Fruit fly (Drosophila melanogaster) whole organism, embryonic: ENCODE measurements around the gene RpS12.
A peak's percentile ranks its signal among the peaks of the same experiment; 100 is the strongest.

Experiments
- Abd-B ChIP-seq: fragments of 200-800 bp; sonication (Bioruptor generic); optimal IDR thresholded peaks from 2 replicates; lab custom pipeline; 2018; ENCODE audit warnings: missing biosample characterization, mild to moderate bottlenecking, missing genetic modification characterization, moderate library complexity
- Adf1 ChIP-seq: fragments of 200-800 bp; sonication (Bioruptor generic); IDR thresholded peaks from 2 replicates; pipeline ENCODE4 v1.3.6; 2022; ENCODE audit warnings: missing biosample characterization, missing genetic modification characterization
- BEAF-32 ChIP-seq: fragments of 200-800 bp; sonication (Bioruptor generic); optimal IDR thresholded peaks from 3 replicates; lab custom pipeline; 2017; ENCODE audit warnings: missing biosample characterization, missing genetic modification characterization, mild to moderate bottlenecking, moderate library complexity, missing genetic modification reagents
- CG10959 ChIP-seq: fragments of 200-800 bp; sonication (Bioruptor generic); IDR thresholded peaks from 2 replicates; pipeline ENCODE4 v1.3.6; 2022; ENCODE audit warnings: missing biosample characterization, missing genetic modification characterization
- CG10979 ChIP-seq: fragments of 200-800 bp; sonication (Bioruptor generic); optimal IDR thresholded peaks from 2 replicates; lab custom pipeline; 2018; ENCODE audit warnings: missing biosample characterization, mild to moderate bottlenecking, missing genetic modification characterization, moderate library complexity
- CG13123 ChIP-seq: fragments of 200-800 bp; sonication (Bioruptor generic); optimal IDR thresholded peaks from 2 replicates; lab custom pipeline; 2016; ENCODE audit warnings: missing biosample characterization, missing genetic modification characterization
- CG13624 ChIP-seq: fragments of 200-800 bp; sonication (Bioruptor generic); optimal IDR thresholded peaks from 2 replicates; lab custom pipeline; 2016; ENCODE audit warnings: missing biosample characterization, missing genetic modification characterization
- CG14965 ChIP-seq: fragments of 200-800 bp; sonication (Bioruptor generic); optimal IDR thresholded peaks from 2 replicates; lab custom pipeline; 2016; ENCODE audit warnings: missing biosample characterization, missing genetic modification characterization, borderline replicate concordance
- CG15269 ChIP-seq: fragments of 200-800 bp; sonication (Bioruptor generic); optimal IDR thresholded peaks from 2 replicates; lab custom pipeline; 2018; ENCODE audit warnings: missing biosample characterization, mild to moderate bottlenecking, missing genetic modification characterization, moderate library complexity
- CG1529 ChIP-seq: fragments of 200-800 bp; sonication (Bioruptor generic); optimal IDR thresholded peaks from 3 replicates; lab custom pipeline; 2018; ENCODE audit warnings: missing biosample characterization, missing genetic modification characterization
- CG17361 ChIP-seq: fragments of 200-800 bp; sonication (Bioruptor generic); IDR thresholded peaks from 3 replicates; pipeline ENCODE4 v1.3.6; 2022; ENCODE audit warnings: missing biosample characterization, missing genetic modification characterization
- CG2712 ChIP-seq: fragments of 200-800 bp; optimal IDR thresholded peaks from 3 replicates; lab custom pipeline; 2019; ENCODE audit warnings: missing biosample characterization, mild to moderate bottlenecking, missing genetic modification characterization, moderate library complexity
- CG30403 ChIP-seq: fragments of 200-800 bp; sonication (Bioruptor generic); optimal IDR thresholded peaks from 3 replicates; lab custom pipeline; 2016; ENCODE audit warnings: missing biosample characterization, missing genetic modification characterization
- CG32772 ChIP-seq: fragments of 200-800 bp; sonication (Bioruptor generic); IDR thresholded peaks from 2 replicates; pipeline ENCODE4 v1.3.6; 2022; ENCODE audit warnings: missing biosample characterization, missing genetic modification characterization
- CG34422 ChIP-seq: fragments of 200-800 bp; sonication (Bioruptor generic); IDR thresholded peaks from 3 replicates; pipeline ENCODE4 v1.3.6; 2022; ENCODE audit warnings: missing biosample characterization, missing genetic modification characterization
- CG3726 ChIP-seq: fragments of 200-800 bp; sonication (Bioruptor generic); IDR thresholded peaks from 3 replicates; pipeline ENCODE4, ENCODE4 v1.3.6; 2022; ENCODE audit warnings: missing biosample characterization, missing genetic modification characterization
- CG3847 ChIP-seq: fragments of 200-800 bp; sonication (Bioruptor generic); IDR thresholded peaks from 2 replicates; pipeline ENCODE4 v1.3.6; 2022; ENCODE audit warnings: missing biosample characterization, missing genetic modification characterization
- CG4707 ChIP-seq: fragments of 200-800 bp; sonication (Bioruptor generic); optimal IDR thresholded peaks from 2 replicates; lab custom pipeline; 2018; ENCODE audit warnings: missing biosample characterization, mild to moderate bottlenecking, missing genetic modification characterization, moderate library complexity
- CG6254 ChIP-seq: fragments of 200-800 bp; sonication (Bioruptor generic); optimal IDR thresholded peaks from 3 replicates; lab custom pipeline; 2017; ENCODE audit warnings: mild to moderate bottlenecking, missing biosample characterization, missing genetic modification reagents, missing genetic modification characterization
- CG6654 ChIP-seq: fragments of 200-800 bp; sonication (Bioruptor generic); optimal IDR thresholded peaks from 2 replicates; lab custom pipeline; 2017; ENCODE audit warnings: missing biosample characterization, mild to moderate bottlenecking, missing genetic modification characterization
- CG6791 ChIP-seq: fragments of 200-800 bp; sonication (Bioruptor generic); IDR thresholded peaks from 3 replicates; pipeline ENCODE4 v1.3.6; 2022; ENCODE audit warnings: missing biosample characterization, missing genetic modification characterization; ENCODE audit not compliant: partially characterized antibody
- CG7987 ChIP-seq: fragments of 200-800 bp; sonication (Bioruptor generic); optimal IDR thresholded peaks from 2 replicates; lab custom pipeline; 2018; ENCODE audit warnings: missing biosample characterization, mild to moderate bottlenecking, missing genetic modification characterization, moderate library complexity
- CG8281 ChIP-seq: fragments of 200-800 bp; sonication (Bioruptor generic); optimal IDR thresholded peaks from 2 replicates; lab custom pipeline; 2018; ENCODE audit warnings: missing biosample characterization, mild to moderate bottlenecking, missing genetic modification characterization, moderate library complexity
- CG9727 ChIP-seq: fragments of 200-800 bp; sonication (Bioruptor generic); optimal IDR thresholded peaks from 3 replicates; lab custom pipeline; 2017; ENCODE audit warnings: missing biosample characterization, mild to moderate bottlenecking, missing genetic modification characterization
- CG9797 ChIP-seq: fragments of 200-800 bp; sonication (Bioruptor generic); optimal IDR thresholded peaks from 3 replicates; lab custom pipeline; 2018; ENCODE audit warnings: missing biosample characterization, mild to moderate bottlenecking, missing genetic modification characterization
- CrebB ChIP-seq: fragments of 200-800 bp; sonication (Bioruptor generic); optimal IDR thresholded peaks from 3 replicates; lab custom pipeline; 2018; ENCODE audit warnings: missing biosample characterization, mild to moderate bottlenecking, missing genetic modification characterization
- D19A ChIP-seq: fragments of 200-800 bp; optimal IDR thresholded peaks from 3 replicates; lab custom pipeline; 2019; ENCODE audit warnings: missing biosample characterization, mild to moderate bottlenecking, missing genetic modification characterization, moderate library complexity
- Doc2 ChIP-seq: fragments of 200-800 bp; sonication (Bioruptor generic); IDR thresholded peaks from 2 replicates; pipeline ENCODE4 v1.3.6; 2022; ENCODE audit warnings: missing biosample characterization, missing genetic modification characterization
- Lim3 ChIP-seq: fragments of 200-800 bp; sonication (Bioruptor generic); IDR thresholded peaks from 2 replicates; pipeline ENCODE4 v1.3.6; 2022; ENCODE audit warnings: missing biosample characterization, missing genetic modification characterization
- Med ChIP-seq: fragments of 200-800 bp; sonication (Bioruptor generic); peaks from one replicate; lab custom pipeline; 2016; ENCODE audit warnings: missing biosample characterization, missing genetic modification characterization, mild to moderate bottlenecking, inconsistent platforms, moderate library complexity
- Nf-YA ChIP-seq: fragments of 200-800 bp; sonication (Bioruptor generic); IDR thresholded peaks from 2 replicates; pipeline ENCODE4 v1.3.6; 2022; ENCODE audit warnings: missing biosample characterization, missing genetic modification characterization
- ac ChIP-seq: fragments of 200-800 bp; sonication (Bioruptor generic); optimal IDR thresholded peaks from 3 replicates; lab custom pipeline; 2017; ENCODE audit warnings: missing biosample characterization, mild to moderate bottlenecking, missing genetic modification characterization
- aop ChIP-seq: fragments of 200-800 bp; sonication (Bioruptor generic); IDR thresholded peaks from 2 replicates; pipeline ENCODE4 v1.3.6; 2022; ENCODE audit warnings: missing biosample characterization, missing genetic modification characterization
- ap ChIP-seq: fragments of 200-800 bp; sonication (Bioruptor generic); IDR thresholded peaks from 2 replicates; pipeline ENCODE4 v1.3.6; 2022; ENCODE audit warnings: missing biosample characterization, missing genetic modification characterization
- ara ChIP-seq: fragments of 200-800 bp; sonication (Bioruptor generic); IDR thresholded peaks from 2 replicates; pipeline ENCODE4 v1.3.6; 2022; ENCODE audit warnings: missing biosample characterization, missing genetic modification characterization
- bsh ChIP-seq, 2 experiments: fragments of 200-800 bp; sonication (Bioruptor generic); optimal IDR thresholded peaks; 2 replicates each; lab custom pipeline; 2017 to 2018; ENCODE audit warnings: mild to moderate bottlenecking in 2 of 2, missing biosample characterization in 2 of 2, missing genetic modification characterization in 2 of 2, moderate library complexity in 1 of 2
- chm ChIP-seq: fragments of 200-800 bp; sonication (Bioruptor generic); IDR thresholded peaks from 2 replicates; pipeline ENCODE4 v1.3.6; 2022; ENCODE audit warnings: missing biosample characterization, missing genetic modification characterization
- corto ChIP-seq: fragments of 200-800 bp; sonication (Bioruptor generic); optimal IDR thresholded peaks from 2 replicates; lab custom pipeline; 2016; ENCODE audit warnings: missing biosample characterization, mild to moderate bottlenecking, missing genetic modification characterization, moderate library complexity
- fd64A ChIP-seq: fragments of 200-800 bp; sonication (Bioruptor generic); optimal IDR thresholded peaks from 3 replicates; lab custom pipeline; 2018; ENCODE audit warnings: missing biosample characterization, mild to moderate bottlenecking, missing genetic modification characterization
- jigr1 ChIP-seq: fragments of 200-800 bp; sonication (Bioruptor generic); IDR thresholded peaks from 3 replicates; pipeline ENCODE4 v1.3.6; 2022; ENCODE audit warnings: missing biosample characterization, missing genetic modification characterization
- lov ChIP-seq, 2 experiments: fragments of 200-800 bp in 1 of 2; fragments of >200 bp in 1 of 2; sonication (Bioruptor generic) in 1 of 2; IDR thresholded peaks in 1 of 2; optimal IDR thresholded peaks in 1 of 2; 2 replicates in 1 of 2; 3 replicates in 1 of 2; pipeline versions ENCODE4 v1.3.6 to Lab custom; 2017 to 2022; ENCODE audit warnings: missing biosample characterization in 1 of 2, missing genetic modification characterization in 1 of 2
- odd ChIP-seq: fragments of 200-800 bp; sonication (Bioruptor generic); optimal IDR thresholded peaks from 2 replicates; lab custom pipeline; 2017; ENCODE audit warnings: missing biosample characterization, mild to moderate bottlenecking, missing genetic modification characterization
- ro ChIP-seq: fragments of 200-800 bp; sonication (Bioruptor generic); IDR thresholded peaks from 2 replicates; pipeline ENCODE4 v1.3.6; 2022; ENCODE audit warnings: missing biosample characterization, missing genetic modification characterization
- schlank ChIP-seq: fragments of 200-800 bp; sonication (Bioruptor generic); optimal IDR thresholded peaks from 2 replicates; lab custom pipeline; 2018; ENCODE audit warnings: missing biosample characterization, mild to moderate bottlenecking, missing genetic modification characterization
- sens ChIP-seq: fragments of 200-800 bp; sonication (Bioruptor generic); peaks from one replicate; lab custom pipeline; 2016; ENCODE audit warnings: missing biosample characterization, missing genetic modification characterization
- seq ChIP-seq: fragments of 200-800 bp; sonication (Bioruptor generic); IDR thresholded peaks from 2 replicates; pipeline ENCODE4 v1.3.6; 2022; ENCODE audit warnings: missing biosample characterization, missing genetic modification characterization
- slbo ChIP-seq: fragments of 200-800 bp; sonication (Bioruptor generic); IDR thresholded peaks from 2 replicates; pipeline ENCODE4 v1.3.6; 2022; ENCODE audit warnings: missing biosample characterization, missing genetic modification characterization
- slou ChIP-seq: fragments of 200-800 bp; sonication (Bioruptor generic); optimal IDR thresholded peaks from 3 replicates; lab custom pipeline; 2016; ENCODE audit warnings: missing biosample characterization, missing genetic modification characterization
- tll ChIP-seq, 2 experiments: fragments of 200-800 bp in 1 of 2; fragments of >200 bp in 1 of 2; sonication (Bioruptor generic) in 1 of 2; optimal IDR thresholded peaks; 2 replicates each; lab custom pipeline; 2017 to 2019; ENCODE audit warnings: missing biosample characterization in 2 of 2, missing genetic modification characterization in 2 of 2, mild to moderate bottlenecking in 1 of 2, moderate library complexity in 1 of 2
- tup ChIP-seq: fragments of 200-800 bp; sonication (Bioruptor generic); optimal IDR thresholded peaks from 2 replicates; lab custom pipeline; 2016; ENCODE audit warnings: missing biosample characterization, mild to moderate bottlenecking, missing genetic modification characterization, moderate library complexity

RpS12 gene

DNA sequence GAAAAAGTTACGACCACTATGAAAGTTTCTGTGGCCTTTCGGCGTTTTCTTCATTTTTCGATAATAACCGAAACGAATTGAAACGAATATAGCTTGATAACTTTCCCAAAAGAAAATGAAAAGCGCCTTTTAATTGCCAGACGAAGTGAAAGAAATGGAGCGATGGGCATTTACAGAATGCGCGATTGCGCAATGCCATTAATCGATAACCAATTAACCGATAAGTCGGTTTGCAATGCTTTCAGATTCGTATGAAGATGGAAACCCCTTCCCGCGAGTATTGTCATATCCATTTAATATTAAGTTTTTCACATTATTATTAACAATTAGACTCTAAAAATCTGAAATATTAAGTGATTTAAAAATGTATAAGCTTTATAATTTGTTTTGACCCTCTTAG is 4.2 kb downstream of the RpS12 start (continued):
- TF ChIP-seq CG8281 (tag; lab: Kevin White, UChicago) (no peak), fd64A (GFP tag; lab: Kevin White, UChicago) (no peak), CG6654 (GFP tag; lab: Kevin White, UChicago) (no peak), CG4707 (no peak), Doc2 (GFP tag; lab: Robert Waterston, UW) (no peak), CG10979 (tag; lab: Kevin White, UChicago) (no peak), ac (GFP tag; lab: Kevin White, UChicago) (no peak), CrebB (tag; lab: Kevin White, UChicago) (no peak), BEAF-32 (peak; percentile 28), chm (GFP tag; lab: Robert Waterston, UW) (no peak), ap (GFP tag; lab: Robert Waterston, UW) (no peak), CG3847 (GFP tag; lab: Robert Waterston, UW) (no peak), slbo (GFP tag; lab: Robert Waterston, UW) (no peak), ro (no peak)

DNA sequence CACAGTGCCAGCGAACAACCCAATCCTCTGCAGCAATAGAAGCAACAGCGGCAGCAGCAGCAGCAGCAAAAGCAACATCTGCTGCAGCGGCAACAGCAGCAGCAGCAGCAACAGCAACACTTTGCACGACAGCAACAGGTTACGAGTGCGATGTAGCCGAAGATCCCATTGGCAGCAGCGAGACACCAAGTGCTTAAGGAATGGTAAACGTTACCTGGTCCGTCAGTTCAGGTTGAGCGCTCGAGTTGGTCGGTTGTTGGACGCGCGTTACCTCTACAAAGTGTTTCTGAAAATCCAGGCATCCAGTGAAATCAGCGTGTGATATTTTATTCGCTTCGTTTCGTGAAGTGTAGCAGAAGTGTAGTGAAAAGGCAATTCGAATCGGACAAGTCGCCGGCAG is 5.6 kb downstream of the RpS12 start, which contains the start of gene CG17672:
Gene CG17672, plus strand, starts transcription at position 223 of the 400 bp plus-strand sequence.
- TF ChIP-seq Adf1 (GFP tag; lab: Robert Waterston, UW) (peak; percentile 22; the same call in 1 of the 2 replicates), odd (no peak), CG10959 (GFP tag; lab: Robert Waterston, UW) (no peak), CG1529 (GFP tag; lab: Kevin White, UChicago) (no peak), CG30403 (GFP tag; lab: Kevin White, UChicago) (no peak), CG3726 (no peak), lov (optimal IDR thresholded peaks at IDR 0.05; lab: Kevin White, UChicago) (no peak), lov (GFP tag; IDR thresholded peaks at IDR 0.05; lab: Robert Waterston, UW) (0 out of 3 replicates have a peak, but pooled peaks have one; percentile 40), aop (no peak), CG6791 (GFP tag; lab: Robert Waterston, UW) (no peak), CG32772 (GFP tag; lab: Robert Waterston, UW) (no peak), tll (GFP tag; optimal IDR thresholded peaks at IDR 0.05; lab: Kevin White, UChicago) (no peak), D19A (no peak), corto (GFP tag; lab: Kevin White, UChicago) (no peak), Nf-YA (GFP tag; lab: Robert Waterston, UW) (no peak), CrebB (tag; lab: Kevin White, UChicago) (no peak), Lim3 (GFP tag; lab: Robert Waterston, UW) (no peak), Abd-B (GFP tag; lab: Kevin White, UChicago) (no peak), CG13123 (no peak), bsh (GFP tag; optimal IDR thresholded peaks at IDR 0.05; lab: Kevin White, UChicago) (peak in 1 of 2 experiments; percentile 22), tup (GFP tag; lab: Kevin White, UChicago) (no peak), CG6254 (GFP tag; lab: Kevin White, UChicago) (no peak), CG14965 (GFP tag; lab: Kevin White, UChicago) (no peak), seq (GFP tag; lab: Robert Waterston, UW) (no peak), jigr1 (GFP tag; lab: Robert Waterston, UW) (no peak), CG15269 (tag; lab: Kevin White, UChicago) (no peak), CG34422 (GFP tag; lab: Robert Waterston, UW) (0 out of 3 replicates have a peak, but pooled peaks have one; percentile 27), CG17361 (GFP tag; lab: Robert Waterston, UW) (no peak), CG13624 (GFP tag; lab: Kevin White, UChicago) (no peak), CG9797 (no peak), schlank (tag; lab: Kevin White, UChicago) (no peak), CG9727 (no peak), slou (GFP tag; lab: Kevin White, UChicago) (no peak), ara (GFP tag; lab: Robert Waterston, UW) (0 out of 2 replicates have a peak, but pooled peaks have one; percentile 41), Med (GFP tag; lab: Kevin White, UChicago) (peak; percentile 30), CG2712 (no peak), CG7987 (no peak), sens (GFP tag; lab: Kevin White, UChicago) (peak; percentile 24)
